Worm (Caenorhabditis elegans): ENCODE measurements around the gene F16G10.8.
A peak's percentile ranks its signal among the peaks of the same experiment; 100 is the strongest.

The F16G10.8 gene

DNA sequence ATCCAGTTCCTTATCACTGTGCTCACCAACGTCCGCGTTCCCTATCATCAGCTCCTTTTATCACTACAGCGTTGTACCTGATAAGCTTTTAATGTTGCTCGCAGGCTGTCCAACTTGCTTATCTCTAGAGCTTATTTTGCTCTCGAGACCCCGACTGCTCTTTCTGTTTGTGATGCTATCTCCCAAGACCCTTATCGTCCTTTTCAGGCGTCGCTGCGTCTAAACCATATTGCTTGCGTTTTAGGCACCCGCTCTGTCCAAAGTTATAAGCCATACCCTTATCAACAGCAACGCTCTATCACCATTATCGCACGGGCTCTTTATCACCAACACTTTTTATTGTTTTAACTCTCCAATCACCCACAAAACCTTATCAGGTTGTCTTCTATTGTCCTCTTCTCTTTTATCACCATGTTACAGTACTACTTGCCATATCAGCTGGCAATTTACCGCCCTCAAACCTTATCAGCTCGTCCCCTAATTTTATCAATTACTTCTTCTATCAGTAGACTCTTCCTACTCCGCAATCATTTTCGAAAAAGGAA lies 4.7 kb downstream of the F16G10.8 start:
- TF ChIP-seq pax-3 (tag; optimal IDR thresholded peaks at IDR 0.05), result peak; percentile 90
- TF ChIP-seq egl-27 (tag; optimal IDR thresholded peaks at IDR 0.05), result peak in 1 of 2 experiments; percentile 69
- TF ChIP-seq jun-1 (tag; optimal IDR thresholded peaks at IDR 0.05), result peak; percentile 92
- no peak for TF ChIP-seq efl-3 (GFP tag; optimal IDR thresholded peaks at IDR 0.05)
- TF ChIP-seq efl-1 (optimal IDR thresholded peaks at IDR 0.05), result no peak
- peak in 1 of 2 experiments; percentile 80 for TF ChIP-seq efl-1 (GFP tag; optimal IDR thresholded peaks at IDR 0.05 in 1 of 2)
- TF ChIP-seq vab-15 (tag; optimal IDR thresholded peaks at IDR 0.05), result no peak
- no peak for TF ChIP-seq blmp-1 (tag; optimal IDR thresholded peaks at IDR 0.05)
- TF ChIP-seq lin-39 (tag; optimal IDR thresholded peaks at IDR 0.05), result no peak
- TF ChIP-seq nhr-71 (tag; optimal IDR thresholded peaks at IDR 0.05), result peak; percentile 65
- TF ChIP-seq lin-14 (GFP tag; optimal IDR thresholded peaks at IDR 0.05), result peak; percentile 33
- no peak for TF ChIP-seq snu-23 (GFP tag; optimal IDR thresholded peaks at IDR 0.05)
- TF ChIP-seq ceh-63 (GFP tag; optimal IDR thresholded peaks at IDR 0.05), result no peak
- no peak for TF ChIP-seq swsn-7 (tag; optimal IDR thresholded peaks at IDR 0.05)
- no peak for TF ChIP-seq Y116A8C.19 (tag; optimal IDR thresholded peaks at IDR 0.05; ENCODE audit: borderline replicate concordance)
- peak; percentile 19 for TF ChIP-seq tbx-2 (tag; optimal IDR thresholded peaks at IDR 0.05)
- TF ChIP-seq mef-2 (tag; optimal IDR thresholded peaks at IDR 0.05), result no peak
- TF ChIP-seq fkh-10 (GFP tag; optimal IDR thresholded peaks at IDR 0.05), result no peak
- TF ChIP-seq elt-2 (tag; optimal IDR thresholded peaks at IDR 0.05), result peak; percentile 100
- TF ChIP-seq hpl-2 (GFP tag; optimal IDR thresholded peaks at IDR 0.05), result peak; percentile 34
- peak; percentile 58 for TF ChIP-seq nhr-20 (tag; optimal IDR thresholded peaks at IDR 0.05)
- TF ChIP-seq dpl-1 (GFP tag; optimal IDR thresholded peaks at IDR 0.05), result no peak
- TF ChIP-seq xbp-1 (tag; optimal IDR thresholded peaks at IDR 0.05), result no peak
- TF ChIP-seq egl-13 (tag; optimal IDR thresholded peaks at IDR 0.05), result peak; percentile 94
- TF ChIP-seq nhr-76 (tag; optimal IDR thresholded peaks at IDR 0.05), result no peak
- no peak for TF ChIP-seq hlh-17 (GFP tag; optimal IDR thresholded peaks at IDR 0.05; ENCODE audit: borderline replicate concordance)
- TF ChIP-seq zip-4 (GFP tag; optimal IDR thresholded peaks at IDR 0.05), result no peak
- TF ChIP-seq nhr-77 (tag; optimal IDR thresholded peaks at IDR 0.05), result no peak
- peak; percentile 96 for TF ChIP-seq pqm-1 (tag; optimal IDR thresholded peaks at IDR 0.05)
- peak; percentile 59 for TF ChIP-seq nhr-90 (tag; optimal IDR thresholded peaks at IDR 0.05; ENCODE audit: poor library complexity)
- peak; percentile 46 to 85 for TF ChIP-seq lsy-2 (tag; optimal IDR thresholded peaks at IDR 0.05)
- TF ChIP-seq nhr-19 (GFP tag; conservative IDR thresholded peaks at IDR 0.05), result peak; percentile 19; the same call in 1 of the 2 replicates
- TF ChIP-seq dsc-1 (tag; optimal IDR thresholded peaks at IDR 0.05), result no peak
- TF ChIP-seq lin-35 (GFP tag; optimal IDR thresholded peaks at IDR 0.05), result peak in 1 of 2 experiments; percentile 60
- TF ChIP-seq mdl-1 (tag; optimal IDR thresholded peaks at IDR 0.05), result peak in 1 of 2 experiments; percentile 8
- peak; percentile 60 for TF ChIP-seq tlp-1 (tag; optimal IDR thresholded peaks at IDR 0.05)

DNA sequence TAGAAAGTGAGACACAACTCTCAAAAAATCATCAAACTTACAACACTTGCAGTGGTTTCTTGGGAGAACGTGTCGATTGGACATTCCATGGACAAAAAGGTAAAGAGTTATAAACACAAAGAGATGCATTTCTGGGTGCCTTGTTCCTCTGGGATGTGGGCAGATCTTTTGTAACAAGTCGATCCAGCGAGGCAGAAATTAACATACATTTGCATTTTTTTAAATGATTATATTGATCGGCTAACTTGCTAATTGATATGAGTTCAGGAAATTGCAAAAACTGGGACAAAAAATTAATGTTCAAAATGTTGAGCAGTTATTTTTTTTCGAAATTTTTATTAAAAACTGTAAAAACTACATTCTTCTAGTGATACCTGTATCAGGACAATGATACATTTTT lies 5.5 kb downstream of the F16G10.8 start, which contains the start of gene F16G10.6:
TSS of gene F16G10.6 (minus strand) at position 101 of the 400 bp plus-strand sequence.
- TF ChIP-seq F16B12.6 (tag; optimal IDR thresholded peaks at IDR 0.05) (no peak), unc-62 (GFP tag; optimal IDR thresholded peaks at IDR 0.05) (no peak), lsy-2 (tag; optimal IDR thresholded peaks at IDR 0.05) (no peak), irx-1 (tag; optimal IDR thresholded peaks at IDR 0.05) (no peak), nhr-19 (GFP tag; conservative IDR thresholded peaks at IDR 0.05) (no peak), sptf-1 (tag; optimal IDR thresholded peaks at IDR 0.05) (no peak), unc-86 (tag; optimal IDR thresholded peaks at IDR 0.05) (no peak), lin-13 (GFP tag; optimal IDR thresholded peaks at IDR 0.05) (no peak), ceh-82 (tag; optimal IDR thresholded peaks at IDR 0.05) (no peak), pqm-1 (tag; optimal IDR thresholded peaks at IDR 0.05) (no peak), C04F5.9 (tag; optimal IDR thresholded peaks at IDR 0.05) (no peak), ceh-90 (tag; optimal IDR thresholded peaks at IDR 0.05) (no peak), efl-3 (GFP tag; optimal IDR thresholded peaks at IDR 0.05) (no peak)

Measured in whole organism, L1 larva.